Worm (Caenorhabditis elegans) whole organism, midembryonic: ENCODE measurements around the gene spot-1.

Experiments used
- T22C8.4 ChIP-seq: fragments of 200-800 bp; sonication (Bioruptor generic); IDR thresholded peaks from 2 replicates; pipeline ENCODE4 v1.3.6; 2022; ENCODE audit warnings: missing genetic modification characterization, missing compliant biosample characterization
- flt-1 ChIP-seq: fragments of 200-800 bp; sonication (Bioruptor generic); IDR thresholded peaks from 2 replicates; pipeline ENCODE4 v1.3.6; 2022; ENCODE audit warnings: missing genetic modification characterization, missing compliant biosample characterization
- med-1 ChIP-seq: sonication (generic microtip); optimal IDR thresholded peaks from 2 replicates; lab custom pipeline; 2017; ENCODE audit warnings: missing genetic modification characterization, mild to moderate bottlenecking, missing compliant biosample characterization, antibody characterized with exemption, missing genetic modification reagents; ENCODE audit not compliant: insufficient read depth
- ztf-23 ChIP-seq: fragments of 200-800 bp; sonication (Bioruptor generic); IDR thresholded peaks from 2 replicates; pipeline ENCODE4 v1.3.6; 2022; ENCODE audit warnings: missing genetic modification reagents, missing genetic modification characterization, missing compliant biosample characterization
- ztf-29 ChIP-seq: fragments of 200-800 bp; sonication (Bioruptor generic); IDR thresholded peaks from 2 replicates; pipeline ENCODE4 v1.3.6; 2022; ENCODE audit warnings: missing genetic modification reagents, missing genetic modification characterization, missing compliant biosample characterization

- TF ChIP-seq ztf-23 (GFP tag; lab: Robert Waterston, UW) (no peak), flt-1 (GFP tag; lab: Robert Waterston, UW) (no peak), ztf-29 (GFP tag; lab: Robert Waterston, UW) (no peak), T22C8.4 (GFP tag; lab: Robert Waterston, UW) (no peak), med-1 (GFP tag; lab: Kevin White, UChicago) (no peak)
These were observed 4.1 kb upstream of the spot-1 start, which contains the start of gene B0361.3 for ce11 chrIII:7281179-7281578.
